Fruit fly (Drosophila melanogaster) whole organism, embryonic: ENCODE data around the gene Usp10.

Source experiments
- ATbp ChIP-seq: fragments of 200-800 bp; sonication (Bioruptor generic); optimal IDR thresholded peaks from 2 replicates; lab custom pipeline; 2017; ENCODE audit warnings: missing biosample characterization, mild to moderate bottlenecking, missing genetic modification characterization, missing genetic modification reagents
- CG10209 ChIP-seq: fragments of 200-800 bp; sonication (Bioruptor generic); optimal IDR thresholded peaks from 3 replicates; lab custom pipeline; 2017; ENCODE audit warnings: missing biosample characterization, mild to moderate bottlenecking, missing genetic modification characterization, missing genetic modification reagents
- CG10543 ChIP-seq: fragments of 200-800 bp; sonication (Bioruptor generic); optimal IDR thresholded peaks from 3 replicates; lab custom pipeline; 2017; ENCODE audit warnings: missing biosample characterization, mild to moderate bottlenecking, missing genetic modification characterization, moderate library complexity
- CG11504 ChIP-seq: fragments of 200-800 bp; sonication (Bioruptor generic); optimal IDR thresholded peaks from 3 replicates; lab custom pipeline; 2019; ENCODE audit warnings: missing biosample characterization, mild to moderate bottlenecking, missing genetic modification characterization, moderate library complexity
- CG15601 ChIP-seq: fragments of 200-800 bp; sonication (Bioruptor generic); optimal IDR thresholded peaks from 3 replicates; lab custom pipeline; 2019; ENCODE audit warnings: missing biosample characterization, mild to moderate bottlenecking, missing genetic modification characterization, moderate library complexity
- CG1602 ChIP-seq: fragments of 200-800 bp; sonication (Bioruptor generic); optimal IDR thresholded peaks from 3 replicates; lab custom pipeline; 2016; ENCODE audit warnings: missing biosample characterization, missing genetic modification characterization
- CG1603 ChIP-seq: fragments of 200-800 bp; sonication (Bioruptor generic); optimal IDR thresholded peaks from 2 replicates; lab custom pipeline; 2019; ENCODE audit warnings: missing biosample characterization, mild to moderate bottlenecking, missing genetic modification characterization, moderate library complexity
- CG17802 ChIP-seq: fragments of 200-800 bp; sonication (Bioruptor generic); optimal IDR thresholded peaks from 2 replicates; lab custom pipeline; 2018; ENCODE audit warnings: missing biosample characterization, mild to moderate bottlenecking, missing genetic modification characterization, moderate library complexity
- CG30020 ChIP-seq: fragments of 200-800 bp; optimal IDR thresholded peaks from 2 replicates; lab custom pipeline; 2019; ENCODE audit warnings: missing biosample characterization, mild to moderate bottlenecking, missing genetic modification characterization, moderate library complexity
- CG3065 ChIP-seq: fragments of 200-800 bp; sonication (Bioruptor generic); optimal IDR thresholded peaks from 2 replicates; lab custom pipeline; 2016; ENCODE audit warnings: missing biosample characterization, missing genetic modification characterization
- CG31224 ChIP-seq: fragments of 200-800 bp; sonication (Bioruptor generic); IDR thresholded peaks from 2 replicates; pipeline ENCODE4 v1.3.6; 2022; ENCODE audit warnings: missing biosample characterization, missing genetic modification characterization
- CG32532 ChIP-seq: fragments of 200-800 bp; sonication (Bioruptor generic); IDR thresholded peaks from 2 replicates; pipeline ENCODE4 v1.3.6; 2022; ENCODE audit warnings: missing biosample characterization, missing genetic modification characterization
- CG3838 ChIP-seq: fragments of 200-800 bp; sonication (Bioruptor generic); optimal IDR thresholded peaks from 3 replicates; lab custom pipeline; 2016; ENCODE audit warnings: missing biosample characterization, missing genetic modification characterization
- CG4328 ChIP-seq: fragments of 200-800 bp; sonication (Bioruptor generic); optimal IDR thresholded peaks from 3 replicates; lab custom pipeline; 2017; ENCODE audit warnings: missing biosample characterization, missing genetic modification reagents, missing genetic modification characterization
- CG4617 ChIP-seq: fragments of 200-800 bp; sonication (Bioruptor generic); optimal IDR thresholded peaks from 3 replicates; lab custom pipeline; 2016; ENCODE audit warnings: missing biosample characterization, missing genetic modification characterization, borderline replicate concordance
- CG7839 ChIP-seq: fragments of 200-800 bp; sonication (Bioruptor generic); optimal IDR thresholded peaks from 3 replicates; lab custom pipeline; 2018; ENCODE audit warnings: missing biosample characterization, mild to moderate bottlenecking, missing genetic modification characterization, moderate library complexity
- CG9437 ChIP-seq: fragments of 200-800 bp; sonication (Bioruptor generic); optimal IDR thresholded peaks from 2 replicates; lab custom pipeline; 2018; ENCODE audit warnings: missing biosample characterization, mild to moderate bottlenecking, missing genetic modification characterization
- CHES-1-like ChIP-seq: fragments of 200-800 bp; sonication (Bioruptor generic); optimal IDR thresholded peaks from 2 replicates; lab custom pipeline; 2016; ENCODE audit warnings: missing biosample characterization, missing genetic modification characterization
- Chrac-16 ChIP-seq: fragments of 200-800 bp; sonication (Bioruptor generic); optimal IDR thresholded peaks from 3 replicates; lab custom pipeline; 2016; ENCODE audit warnings: missing biosample characterization, missing genetic modification characterization
- Dip2 ChIP-seq: fragments of 200-800 bp; sonication (Bioruptor generic); IDR thresholded peaks from 2 replicates; pipeline ENCODE4 v1.3.6; 2022; ENCODE audit warnings: missing biosample characterization, missing genetic modification characterization
- Drgx ChIP-seq: fragments of 200-800 bp; sonication (Bioruptor generic); IDR thresholded peaks from 2 replicates; pipeline ENCODE4 v1.3.6; 2022; ENCODE audit warnings: missing biosample characterization, missing genetic modification characterization
- Fer3 ChIP-seq: fragments of 200-800 bp; sonication (Bioruptor generic); optimal IDR thresholded peaks from 2 replicates; lab custom pipeline; 2018; ENCODE audit warnings: missing biosample characterization, mild to moderate bottlenecking, missing genetic modification characterization, moderate library complexity
- GATAe ChIP-seq: fragments of 200-800 bp; sonication (Bioruptor generic); conservative IDR thresholded peaks from 2 replicates; pipeline ENCODE4 v1.3.6; 2022; ENCODE audit warnings: missing biosample characterization, missing genetic modification characterization
- Gsc ChIP-seq: fragments of 200-800 bp; sonication (Bioruptor generic); IDR thresholded peaks from 2 replicates; pipeline ENCODE4 v1.3.6; 2022; ENCODE audit warnings: missing biosample characterization, missing genetic modification characterization
- Hmx ChIP-seq: fragments of 200-800 bp; sonication (Bioruptor generic); optimal IDR thresholded peaks from 2 replicates; lab custom pipeline; 2016; ENCODE audit warnings: missing biosample characterization, missing genetic modification characterization
- MBD-R2 ChIP-seq: fragments of 200-800 bp; sonication (Bioruptor generic); IDR thresholded peaks from 2 replicates; pipeline ENCODE4 v1.3.6; 2022; ENCODE audit warnings: missing biosample characterization, missing genetic modification characterization
- Mes4 ChIP-seq: fragments of 200-800 bp; sonication (Bioruptor generic); optimal IDR thresholded peaks from 2 replicates; lab custom pipeline; 2016; ENCODE audit warnings: missing biosample characterization, missing genetic modification characterization
- NK7.1 ChIP-seq: fragments of 200-800 bp; sonication (Bioruptor generic); optimal IDR thresholded peaks from 3 replicates; lab custom pipeline; 2016; ENCODE audit warnings: missing biosample characterization, missing genetic modification characterization
- Oli ChIP-seq: fragments of 200-800 bp; sonication (Bioruptor generic); optimal IDR thresholded peaks from 2 replicates; lab custom pipeline; 2018; ENCODE audit warnings: missing biosample characterization, mild to moderate bottlenecking, missing genetic modification characterization, moderate library complexity
- TFAM ChIP-seq: fragments of 200-800 bp; sonication (Bioruptor generic); optimal IDR thresholded peaks from 2 replicates; lab custom pipeline; 2017; ENCODE audit warnings: missing biosample characterization, missing genetic modification characterization, inconsistent platforms
- Usf ChIP-seq: fragments of 200-800 bp; sonication (Bioruptor generic); optimal IDR thresholded peaks from 2 replicates; lab custom pipeline; 2017; ENCODE audit warnings: missing genotype, missing biosample characterization, missing genetic modification characterization
- bowl ChIP-seq: fragments of 200-800 bp; sonication (Bioruptor generic); IDR thresholded peaks from 2 replicates; pipeline ENCODE4 v1.3.6; 2022; ENCODE audit warnings: missing biosample characterization, missing genetic modification characterization
- chinmo ChIP-seq: fragments of 200-800 bp; sonication (Bioruptor generic); IDR thresholded peaks from 4 replicates; pipeline ENCODE4 v1.3.6; 2022; ENCODE audit warnings: missing biosample characterization, missing genetic modification characterization; ENCODE audit not compliant: partially characterized antibody
- dimm ChIP-seq: fragments of 200-800 bp; sonication (Bioruptor generic); IDR thresholded peaks from 2 replicates; pipeline ENCODE4 v1.3.6; 2022; ENCODE audit warnings: missing biosample characterization, missing genetic modification characterization
- dpn ChIP-seq, 2 experiments: fragments of 200-800 bp; sonication (Bioruptor generic); optimal IDR thresholded peaks; 3 replicates each; lab custom pipeline; 2016; ENCODE audit warnings: missing biosample characterization in 2 of 2, missing genetic modification characterization in 2 of 2
- fu2 ChIP-seq: fragments of 200-800 bp; sonication (Bioruptor generic); optimal IDR thresholded peaks from 2 replicates; lab custom pipeline; 2016; ENCODE audit warnings: missing biosample characterization, missing genetic modification characterization
- h ChIP-seq: fragments of >200 bp; optimal IDR thresholded peaks from 2 replicates; lab custom pipeline; 2017
- hb ChIP-seq: fragments of 200-800 bp; sonication (Bioruptor generic); IDR thresholded peaks from 3 replicates; pipeline ENCODE4 v1.3.6; 2022; ENCODE audit warnings: missing biosample characterization, missing genetic modification characterization; ENCODE audit not compliant: partially characterized antibody
- ken ChIP-seq: fragments of 200-800 bp; sonication (Bioruptor generic); IDR thresholded peaks from 3 replicates; pipeline ENCODE4 v1.3.6; 2022; ENCODE audit warnings: missing biosample characterization, missing genetic modification characterization
- mirr ChIP-seq: fragments of 200-800 bp; sonication (Bioruptor generic); optimal IDR thresholded peaks from 3 replicates; lab custom pipeline; 2018; ENCODE audit warnings: missing biosample characterization, mild to moderate bottlenecking, missing genetic modification characterization
- nerfin-2 ChIP-seq: fragments of 200-800 bp; sonication (Bioruptor generic); IDR thresholded peaks from 2 replicates; pipeline ENCODE4 v1.3.6; 2022; ENCODE audit warnings: missing biosample characterization, missing genetic modification characterization; ENCODE audit not compliant: partially characterized antibody
- peb ChIP-seq: fragments of 200-800 bp; sonication (Bioruptor generic); IDR thresholded peaks from 2 replicates; pipeline ENCODE4 v1.3.6; 2022; ENCODE audit warnings: missing biosample characterization, missing genetic modification characterization
- pho ChIP-seq: fragments of 200-800 bp; sonication (Bioruptor generic); optimal IDR thresholded peaks from 2 replicates; lab custom pipeline; 2016; ENCODE audit warnings: missing biosample characterization, missing genetic modification characterization
- phol ChIP-seq: fragments of 200-800 bp; sonication (Bioruptor generic); optimal IDR thresholded peaks from 3 replicates; lab custom pipeline; 2018; ENCODE audit warnings: missing biosample characterization, mild to moderate bottlenecking, missing genetic modification characterization, moderate library complexity
- ranshi ChIP-seq: fragments of 200-800 bp; sonication (Bioruptor generic); IDR thresholded peaks from 2 replicates; pipeline ENCODE4 v1.3.6; 2022; ENCODE audit warnings: missing biosample characterization, missing genetic modification characterization
- run ChIP-seq: fragments of 200-800 bp; sonication (Bioruptor generic); optimal IDR thresholded peaks from 3 replicates; lab custom pipeline; 2018; ENCODE audit warnings: missing biosample characterization, mild to moderate bottlenecking, missing genetic modification characterization
- salm ChIP-seq: fragments of 200-800 bp; sonication (Bioruptor generic); optimal IDR thresholded peaks from 2 replicates; lab custom pipeline; 2018; ENCODE audit warnings: missing biosample characterization, mild to moderate bottlenecking, missing genetic modification characterization
- trem ChIP-seq: fragments of 200-800 bp; optimal IDR thresholded peaks from 3 replicates; lab custom pipeline; 2019; ENCODE audit warnings: missing biosample characterization, mild to moderate bottlenecking, missing genetic modification characterization, moderate library complexity
- trh ChIP-seq: fragments of 200-800 bp; sonication (Bioruptor generic); optimal IDR thresholded peaks from 2 replicates; lab custom pipeline; 2016; ENCODE audit warnings: missing biosample characterization, missing genetic modification characterization
- twi ChIP-seq: fragments of 200-800 bp; optimal IDR thresholded peaks from 2 replicates; lab custom pipeline; 2019; ENCODE audit warnings: missing biosample characterization, mild to moderate bottlenecking, missing genetic modification characterization, moderate library complexity

The Usp10 gene

dm6 chr3L:895314-895980, 23.7 kb downstream of the Usp10 start, which contains the start of gene CG34056 (continued):
- TF ChIP-seq Drgx (GFP tag; lab: Robert Waterston, UW) (peak; percentile 99), NK7.1 (peak; percentile 86), trh (GFP tag; lab: Kevin White, UChicago) (peak; percentile 63), mirr (peak; percentile 38), run (tag; lab: Kevin White, UChicago) (peak; percentile 91), CG31224 (GFP tag; lab: Robert Waterston, UW) (peak; percentile 92), hb (GFP tag; lab: Robert Waterston, UW) (no peak), phol (tag; lab: Kevin White, UChicago) (peak; percentile 93), pho (GFP tag; lab: Kevin White, UChicago) (peak; percentile 58), bowl (peak; percentile 87), CG7839 (tag; lab: Kevin White, UChicago) (peak; percentile 94), CG9437 (GFP tag; lab: Kevin White, UChicago) (peak; percentile 68), nerfin-2 (GFP tag; lab: Robert Waterston, UW) (no peak), CG4617 (GFP tag; lab: Kevin White, UChicago) (peak; percentile 49), h (lab: Kevin White, UChicago) (no peak), ATbp (GFP tag; lab: Kevin White, UChicago) (peak; percentile 92), salm (tag; lab: Kevin White, UChicago) (peak; percentile 88), fu2 (GFP tag; lab: Kevin White, UChicago) (peak; percentile 10), Dip2 (GFP tag; lab: Robert Waterston, UW) (peak; percentile 45; the same call in 1 of the 2 replicates), chinmo (peak; percentile 86; the same call in 2 of the 4 replicates), dpn (GFP tag; optimal IDR thresholded peaks at IDR 0.05; lab: Kevin White, UChicago) (peak; percentile 90 to 94), twi (tag; lab: Kevin White, UChicago) (peak; percentile 47), trem (peak; percentile 80), Oli (peak; percentile 89), CG10543 (GFP tag; lab: Kevin White, UChicago) (peak; percentile 20), ken (GFP tag; lab: Robert Waterston, UW) (peak; percentile 93), Fer3 (tag; lab: Kevin White, UChicago) (peak; percentile 95), peb (peak; percentile 91), CG15601 (tag; lab: Kevin White, UChicago) (peak; percentile 75), Mes4 (GFP tag; lab: Kevin White, UChicago) (peak; percentile 44), CG1602 (GFP tag; lab: Kevin White, UChicago) (peak; percentile 80), Chrac-16 (GFP tag; lab: Kevin White, UChicago) (peak; percentile 75), GATAe (GFP tag; lab: Robert Waterston, UW) (peak; percentile 83), CG11504 (tag; lab: Kevin White, UChicago) (peak; percentile 95), Gsc (GFP tag; lab: Robert Waterston, UW) (peak; percentile 85; the same call in 1 of the 2 replicates), CG30020 (tag; lab: Kevin White, UChicago) (no peak), CG1603 (tag; lab: Kevin White, UChicago) (peak; percentile 32), CG4328 (GFP tag; lab: Kevin White, UChicago) (peak; percentile 81), TFAM (GFP tag; lab: Kevin White, UChicago) (peak; percentile 49), ranshi (GFP tag; lab: Robert Waterston, UW) (peak; percentile 95), CG32532 (peak; percentile 97), CG3838 (GFP tag; lab: Kevin White, UChicago) (peak; percentile 62), CHES-1-like (peak; percentile 28), dimm (GFP tag; lab: Robert Waterston, UW) (peak; percentile 90), CG10209 (GFP tag; lab: Kevin White, UChicago) (peak; percentile 84), MBD-R2 (GFP tag; lab: Robert Waterston, UW) (peak; percentile 93), Usf (peak; percentile 32), Hmx (GFP tag; lab: Kevin White, UChicago) (peak; percentile 40), CG17802 (peak; percentile 66), CG3065 (GFP tag; lab: Kevin White, UChicago) (peak; percentile 56)
